Fruit fly (Drosophila melanogaster): ENCODE data around the gene CG16781.

CG16781 gene

dm6 chrX:3455431-3456001 is 8.3 kb downstream of the CG16781 start (continued):
- TF ChIP-seq CG15269 (tag; optimal IDR thresholded peaks at IDR 0.05), result peak; percentile 61
- TF ChIP-seq Camta (GFP tag; optimal IDR thresholded peaks at IDR 0.05), result no peak
- TF ChIP-seq Taf1 (GFP tag; IDR thresholded peaks at IDR 0.05), result no peak
- TF ChIP-seq CG10543 (GFP tag; optimal IDR thresholded peaks at IDR 0.05), result peak; percentile 18
- TF ChIP-seq CG17359 (tag; optimal IDR thresholded peaks at IDR 0.05), result peak; percentile 51
- TF ChIP-seq CG9727 (GFP tag; optimal IDR thresholded peaks at IDR 0.05), result no peak
- no peak for TF ChIP-seq hkb (optimal IDR thresholded peaks at IDR 0.05)
- TF ChIP-seq hkb (GFP tag; IDR thresholded peaks at IDR 0.05), result 0 out of 2 replicates have a peak, but pooled peaks have one; percentile 25
- peak; percentile 37 for TF ChIP-seq CG14710 (tag; optimal IDR thresholded peaks at IDR 0.05)
- TF ChIP-seq zfh1 (GFP tag; IDR thresholded peaks at IDR 0.05), result 0 out of 3 replicates have a peak, but pooled peaks have one; percentile 15
- no peak for TF ChIP-seq Dip3 (GFP tag; optimal IDR thresholded peaks at IDR 0.05)
- TF ChIP-seq corto (GFP tag; optimal IDR thresholded peaks at IDR 0.05), result no peak
- TF ChIP-seq sr (GFP tag; IDR thresholded peaks at IDR 0.05), result peak; percentile 91
- TF ChIP-seq ap (GFP tag; IDR thresholded peaks at IDR 0.05), result no peak
- TF ChIP-seq Ets65A (GFP tag), result peak; percentile 78
- TF ChIP-seq ems (GFP tag; optimal IDR thresholded peaks at IDR 0.05), result no peak
- TF ChIP-seq al (GFP tag; IDR thresholded peaks at IDR 0.05), result no peak
- no peak for TF ChIP-seq CG4707 (GFP tag; optimal IDR thresholded peaks at IDR 0.05)
- TF ChIP-seq ewg (GFP tag; optimal IDR thresholded peaks at IDR 0.05), result peak; percentile 41
- TF ChIP-seq CG9932 (GFP tag; IDR thresholded peaks at IDR 0.05), result peak; percentile 31; the same call in 1 of the 2 replicates
- no peak for TF ChIP-seq fru (optimal IDR thresholded peaks at IDR 0.05)
- TF ChIP-seq CG4404 (GFP tag; IDR thresholded peaks at IDR 0.05), result no peak
- no peak for TF ChIP-seq Lhr (GFP tag; optimal IDR thresholded peaks at IDR 0.05)
- no peak for TF ChIP-seq nom (GFP tag; optimal IDR thresholded peaks at IDR 0.05)
- no peak for TF ChIP-seq mld (GFP tag; IDR thresholded peaks at IDR 0.05; ENCODE audit: partially characterized antibody)
- TF ChIP-seq Lpt (GFP tag; optimal IDR thresholded peaks at IDR 0.05), result no peak
- no peak for TF ChIP-seq knrl (GFP tag; IDR thresholded peaks at IDR 0.05; ENCODE audit: partially characterized antibody)
- TF ChIP-seq onecut (GFP tag; IDR thresholded peaks at IDR 0.05), result no peak
- TF ChIP-seq BtbVII (GFP tag; optimal IDR thresholded peaks at IDR 0.05), result peak; percentile 16
- TF ChIP-seq phol (tag; optimal IDR thresholded peaks at IDR 0.05), result peak; percentile 76
- TF ChIP-seq ro (GFP tag; IDR thresholded peaks at IDR 0.05), result no peak
- TF ChIP-seq CG9215 (GFP tag; IDR thresholded peaks at IDR 0.05), result no peak
- TF ChIP-seq sc (optimal IDR thresholded peaks at IDR 0.05), result no peak
- TF ChIP-seq sc (GFP tag; optimal IDR thresholded peaks at IDR 0.05), result peak; percentile 21
- TF ChIP-seq Dip2 (GFP tag; IDR thresholded peaks at IDR 0.05), result no peak
- no peak for TF ChIP-seq CG10274 (GFP tag; optimal IDR thresholded peaks at IDR 0.05)
- no peak for TF ChIP-seq so (GFP tag; IDR thresholded peaks at IDR 0.05)
- peak; percentile 22 for TF ChIP-seq ind (GFP tag; optimal IDR thresholded peaks at IDR 0.05)
- TF ChIP-seq CG4730 (GFP tag; IDR thresholded peaks at IDR 0.05), result no peak
- TF ChIP-seq sens (GFP tag), result peak; percentile 87
- TF ChIP-seq peb (GFP tag; IDR thresholded peaks at IDR 0.05), result no peak
- no peak for TF ChIP-seq z (GFP tag; IDR thresholded peaks at IDR 0.05)
- no peak for TF ChIP-seq CG4854 (GFP tag; optimal IDR thresholded peaks at IDR 0.05)
- no peak for TF ChIP-seq CG11696 (GFP tag; IDR thresholded peaks at IDR 0.05)
- TF ChIP-seq B-H2 (GFP tag; optimal IDR thresholded peaks at IDR 0.05), result no peak
- peak in 1 of 2 experiments; percentile 37 for TF ChIP-seq Eip74EF (GFP tag; optimal IDR thresholded peaks at IDR 0.05)
- peak in 1 of 2 experiments; percentile 72 for TF ChIP-seq bsh (GFP tag; optimal IDR thresholded peaks at IDR 0.05)
- TF ChIP-seq CG31441 (GFP tag; IDR thresholded peaks at IDR 0.05), result peak; percentile 68
- no peak for TF ChIP-seq bbx (GFP tag; IDR thresholded peaks at IDR 0.05; ENCODE audit: partially characterized antibody)
- TF ChIP-seq vnd (GFP tag; IDR thresholded peaks at IDR 0.05; ENCODE audit: partially characterized antibody), result no peak
- no peak for TF ChIP-seq HLH4C (GFP tag; IDR thresholded peaks at IDR 0.05; ENCODE audit: partially characterized antibody)
- TF ChIP-seq her (GFP tag; optimal IDR thresholded peaks at IDR 0.05), result no peak
